Worm (Caenorhabditis elegans): ENCODE data around the gene F56A8.4.

DNA sequence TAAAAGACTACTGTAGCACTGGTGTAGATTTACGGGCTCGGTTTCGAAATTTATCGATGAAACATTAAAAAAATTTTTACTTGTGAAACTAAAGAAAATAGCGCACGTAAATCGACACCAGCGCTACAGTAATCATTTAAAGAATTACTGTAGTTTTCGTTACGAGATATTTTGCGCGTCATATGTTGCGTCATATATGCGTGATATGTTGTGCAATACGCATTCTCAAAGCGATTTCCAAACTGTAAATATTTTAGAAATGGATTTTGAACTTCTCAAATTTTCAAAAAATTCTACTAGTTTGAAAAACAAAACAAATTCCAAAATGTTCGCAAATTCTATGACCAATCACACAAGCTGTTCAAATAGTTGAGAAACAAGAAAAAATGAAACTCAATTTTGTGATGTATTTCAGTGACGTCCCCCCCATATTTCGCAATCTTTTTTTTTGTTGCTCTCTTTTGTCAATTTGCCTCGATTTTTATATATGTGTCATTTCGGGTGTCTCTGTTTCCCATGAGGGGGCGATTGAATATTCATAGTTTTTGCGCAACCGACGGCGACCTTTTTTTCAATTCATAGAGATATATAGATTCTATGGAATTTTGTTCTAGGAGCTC lies 14.9 kb downstream of the F56A8.4 start:
- TF ChIP-seq mep-1 (tag; optimal IDR thresholded peaks at IDR 0.05), result no peak
- no peak for TF ChIP-seq pqm-1 (tag; optimal IDR thresholded peaks at IDR 0.05)
- no peak for TF ChIP-seq mdl-1 (tag; optimal IDR thresholded peaks at IDR 0.05)
- peak; percentile 26 for TF ChIP-seq fkh-10 (GFP tag; optimal IDR thresholded peaks at IDR 0.05)
- no peak for TF ChIP-seq ceh-32 (tag; optimal IDR thresholded peaks at IDR 0.05; ENCODE audit: poor library complexity)
- TF ChIP-seq dmd-8 (GFP tag; IDR thresholded peaks at IDR 0.05), result no peak
- no peak for TF ChIP-seq ztf-11 (tag; optimal IDR thresholded peaks at IDR 0.05)
- TF ChIP-seq nhr-25 (tag; optimal IDR thresholded peaks at IDR 0.05; ENCODE audit: borderline replicate concordance, insufficient read depth), result no peak
- no peak for TF ChIP-seq jun-1 (tag; optimal IDR thresholded peaks at IDR 0.05)
- no peak for TF ChIP-seq daf-16 (GFP tag; optimal IDR thresholded peaks at IDR 0.05)
- no peak for TF ChIP-seq daf-16 (tag; optimal IDR thresholded peaks at IDR 0.05)
